Worm (Caenorhabditis elegans) whole organism, late embryonic: Measurements from ENCODE around the gene T14B4.19.

Experiments used
- ama-1 ChIP-seq: fragments of 150-350 bp; optimal IDR thresholded peaks from 2 replicates; lab custom pipeline; 2014
- ceh-31 ChIP-seq: sonication (generic microtip); optimal IDR thresholded peaks from 2 replicates; lab custom pipeline; 2016; ENCODE audit warnings: missing genetic modification characterization, missing compliant biosample characterization
- ceh-6 ChIP-seq: fragments of 200-800 bp; sonication (Bioruptor generic); optimal IDR thresholded peaks from 2 replicates; lab custom pipeline; 2018; ENCODE audit warnings: mild to moderate bottlenecking, missing genetic modification characterization, missing compliant biosample characterization
- ets-4 ChIP-seq: sonication (generic microtip); optimal IDR thresholded peaks from 2 replicates; lab custom pipeline; 2016; ENCODE audit warnings: missing genetic modification characterization, missing compliant biosample characterization
- nfya-1 ChIP-seq: sonication (generic microtip); optimal IDR thresholded peaks from 2 replicates; lab custom pipeline; 2017; ENCODE audit warnings: missing genetic modification characterization, mild to moderate bottlenecking, missing compliant biosample characterization, antibody characterized with exemption, moderate library complexity

- TF ChIP-seq ama-1 (lab: Kevin White, UChicago) (no peak), ceh-6 (GFP tag; lab: Kevin White, UChicago) (no peak), nfya-1 (tag; lab: Kevin White, UChicago) (no peak), ceh-31 (no peak), ets-4 (tag; lab: Kevin White, UChicago) (no peak)
Measured at ce11 chrII:6742614-6743013, 29.9 kb upstream of the T14B4.19 start, which contains the start of gene F41G3.6.
